Worm (Caenorhabditis elegans): ENCODE data around the gene C45G9.10.

- TF ChIP-seq hlh-13 (GFP tag; optimal IDR thresholded peaks at IDR 0.05) = no peak
- TF ChIP-seq nhr-11 (tag; optimal IDR thresholded peaks at IDR 0.05) = no peak
- no peak for TF ChIP-seq C38D4.7 (GFP tag; optimal IDR thresholded peaks at IDR 0.05)
- TF ChIP-seq ama-1 (optimal IDR thresholded peaks at IDR 0.05) = no peak
- TF ChIP-seq pha-2 (tag; optimal IDR thresholded peaks at IDR 0.05) = no peak
- no peak for TF ChIP-seq pros-1 (tag; optimal IDR thresholded peaks at IDR 0.05)
- no peak for TF ChIP-seq rnt-1 (tag; optimal IDR thresholded peaks at IDR 0.05)
- TF ChIP-seq ceh-48 (tag; optimal IDR thresholded peaks at IDR 0.05) = no peak
Observed at ce11 chrIII:5077150-5077814, 15.6 kb upstream of the C45G9.10 start, which contains the start of gene alh-1.

Measured in whole organism, late embryonic.